Worm (Caenorhabditis elegans): Measurements from ENCODE around the gene sri-78.

The sri-78 gene

ce11 chrII:3234725-3235124 lies 49.8 kb downstream of the sri-78 start, which contains the start of gene C17F4.8:
Gene C17F4.8, minus strand, starts transcription at chrII:3234825.
- TF ChIP-seq lsy-2 (tag; optimal IDR thresholded peaks at IDR 0.05) (no peak), elt-1 (tag; optimal IDR thresholded peaks at IDR 0.05; ENCODE audit: borderline replicate concordance, insufficient read depth) (no peak), ztf-11 (tag; optimal IDR thresholded peaks at IDR 0.05) (no peak), tbx-8 (GFP tag; optimal IDR thresholded peaks at IDR 0.05) (no peak), nhr-76 (tag; optimal IDR thresholded peaks at IDR 0.05) (no peak), drap-1 (GFP tag; optimal IDR thresholded peaks at IDR 0.05) (no peak), nhr-12 (tag; optimal IDR thresholded peaks at IDR 0.05) (no peak), M03D4.4 (tag; optimal IDR thresholded peaks at IDR 0.05) (no peak)

Measured in whole organism, mixed stage, embryonic.